Worm (Caenorhabditis elegans) whole organism, young adult: ENCODE data around the gene cpr-9.

Experiments
- F10E7.11 ChIP-seq: sonication (generic microtip); optimal IDR thresholded peaks from 2 replicates; lab custom pipeline; 2017; ENCODE audit warnings: mild to moderate bottlenecking, missing genetic modification characterization, moderate library complexity, missing compliant biosample characterization
- F33H1.4 ChIP-seq: fragments of 200-800 bp; sonication (Bioruptor generic); IDR thresholded peaks from 2 replicates; pipeline ENCODE4 v1.3.6; 2022; ENCODE audit warnings: missing genetic modification reagents, missing genetic modification characterization, missing compliant biosample characterization
- F39B2.1 ChIP-seq: fragments of 200-800 bp; sonication (Bioruptor generic); IDR thresholded peaks from 2 replicates; pipeline ENCODE4 v1.3.6; 2022; ENCODE audit warnings: missing genetic modification reagents, missing genetic modification characterization, missing compliant biosample characterization
- F57C9.4 ChIP-seq: sonication (generic microtip); optimal IDR thresholded peaks from 2 replicates; lab custom pipeline; 2017; ENCODE audit warnings: mild to moderate bottlenecking, missing genetic modification characterization, missing compliant biosample characterization
- ama-1 ChIP-seq, 3 experiments: fragments of 150-350 bp in 1 of 3; sonication (generic microtip) in 2 of 3; optimal IDR thresholded peaks; 2 replicates each; lab custom pipeline; 2014 to 2018; ENCODE audit warnings: missing biosample characterization in 2 of 3, missing genetic modification characterization in 2 of 3, missing genetic modification reagents in 2 of 3
- hmg-20 ChIP-seq: fragments of 200-800 bp; sonication (Bioruptor generic); IDR thresholded peaks from 2 replicates; pipeline ENCODE4 v1.3.6; 2022; ENCODE audit warnings: missing genetic modification reagents, missing genetic modification characterization, missing compliant biosample characterization
- hsf-1 ChIP-seq: fragments of 200-800 bp; sonication (Bioruptor generic); IDR thresholded peaks from 2 replicates; pipeline ENCODE4 v1.3.6; 2022; ENCODE audit warnings: missing genetic modification reagents, missing genetic modification characterization, missing compliant biosample characterization
- lin-26 ChIP-seq: fragments of 200-800 bp; sonication (Bioruptor generic); IDR thresholded peaks from 2 replicates; pipeline ENCODE4 v1.3.6; 2022; ENCODE audit warnings: missing genetic modification reagents, missing genetic modification characterization, missing compliant biosample characterization
- nfyb-1 ChIP-seq: fragments of 200-800 bp; sonication (Bioruptor generic); IDR thresholded peaks from 2 replicates; pipeline ENCODE4 v1.3.6; 2022; ENCODE audit warnings: missing genetic modification reagents, missing genetic modification characterization, missing compliant biosample characterization
- nhr-120 ChIP-seq: fragments of 200-800 bp; sonication (Bioruptor generic); IDR thresholded peaks from 2 replicates; pipeline ENCODE4 v1.3.6; 2022; ENCODE audit warnings: missing genetic modification characterization, missing compliant biosample characterization
- unc-130 ChIP-seq: sonication (generic microtip); optimal IDR thresholded peaks from 2 replicates; lab custom pipeline; 2016; ENCODE audit warnings: missing genetic modification reagents, missing genetic modification characterization, missing compliant biosample characterization
- unc-62 ChIP-seq: fragments of 150-350 bp; optimal IDR thresholded peaks from 2 replicates; lab custom pipeline; 2014; ENCODE audit warnings: missing biosample characterization, missing genetic modification reagents, missing genetic modification characterization
- ztf-25 ChIP-seq: fragments of 200-800 bp; sonication (Bioruptor generic); IDR thresholded peaks from 2 replicates; pipeline ENCODE4 v1.3.6; 2022; ENCODE audit warnings: missing genetic modification reagents, missing genetic modification characterization, missing compliant biosample characterization
- ztf-3 ChIP-seq: fragments of 200-800 bp; sonication (Bioruptor generic); optimal IDR thresholded peaks from 2 replicates; lab custom pipeline; 2018; ENCODE audit warnings: mild to moderate bottlenecking, missing genetic modification characterization, missing compliant biosample characterization

- TF ChIP-seq F10E7.11 (tag; lab: Kevin White, UChicago), result no peak
- TF ChIP-seq nhr-120 (GFP tag; lab: Robert Waterston, UW), result no peak
- no peak for TF ChIP-seq ztf-25 (GFP tag; lab: Robert Waterston, UW)
- no peak for TF ChIP-seq F57C9.4 (tag; lab: Kevin White, UChicago)
- TF ChIP-seq nfyb-1 (GFP tag; lab: Robert Waterston, UW), result no peak
- TF ChIP-seq unc-62 (GFP tag; lab: Kevin White, UChicago), result no peak
- no peak for TF ChIP-seq F39B2.1
- no peak for TF ChIP-seq F33H1.4 (GFP tag; lab: Robert Waterston, UW)
- no peak for TF ChIP-seq unc-130 (GFP tag; lab: Kevin White, UChicago)
- no peak for TF ChIP-seq ama-1 (optimal IDR thresholded peaks at IDR 0.05; lab: Kevin White, UChicago)
- TF ChIP-seq ama-1 (GFP tag; optimal IDR thresholded peaks at IDR 0.05; lab: Kevin White, UChicago), result no peak
- TF ChIP-seq hsf-1 (GFP tag; lab: Robert Waterston, UW), result no peak
- no peak for TF ChIP-seq ztf-3 (GFP tag; lab: Kevin White, UChicago)
- TF ChIP-seq hmg-20 (GFP tag; lab: Robert Waterston, UW), result no peak
- no peak for TF ChIP-seq lin-26 (GFP tag; lab: Robert Waterston, UW)
Measured at ce11 chrV:11985384-11985783, 17.5 kb upstream of the cpr-9 start, which contains the start of gene mans-2.
